Worm (Caenorhabditis elegans) whole organism, L1 larva: ENCODE results near the gene K12B6.11.

ENCODE experiments used
- ama-1 ChIP-seq: fragments of 150-350 bp; optimal IDR thresholded peaks from 2 replicates; lab custom pipeline; 2014
- elt-3 ChIP-seq, 6 experiments: fragments of 150-350 bp in 1 of 6; sonication (generic microtip); optimal IDR thresholded peaks; 2 replicates each; lab custom pipeline; 2017 to 2018; ENCODE audit warnings: missing biosample characterization in 6 of 6, missing genetic modification characterization in 6 of 6, inconsistent platforms in 1 of 6
- fos-1 ChIP-seq: fragments of 150-350 bp; optimal IDR thresholded peaks from 2 replicates; lab custom pipeline; 2014; ENCODE audit warnings: missing biosample characterization, missing genetic modification characterization
- lin-13 ChIP-seq: fragments of 150-350 bp; optimal IDR thresholded peaks from 2 replicates; lab custom pipeline; 2014; ENCODE audit warnings: missing biosample characterization, missing genetic modification reagents, missing genetic modification characterization
- lin-15B ChIP-seq: fragments of 150-350 bp; sonication (generic microtip); optimal IDR thresholded peaks from 3 replicates; lab custom pipeline; 2014; ENCODE audit warnings: missing biosample characterization, missing genetic modification characterization
- lsy-2 ChIP-seq, 2 experiments: fragments of 150-350 bp; optimal IDR thresholded peaks; 2 replicates each; lab custom pipeline; 2014; ENCODE audit warnings: missing biosample characterization in 2 of 2, missing genetic modification characterization in 2 of 2
- nhr-12 ChIP-seq: sonication (generic microtip); optimal IDR thresholded peaks from 2 replicates; lab custom pipeline; 2017; ENCODE audit warnings: missing biosample characterization, missing genetic modification characterization
- nhr-77 ChIP-seq: fragments of 150-350 bp; optimal IDR thresholded peaks from 2 replicates; lab custom pipeline; 2014; ENCODE audit warnings: missing biosample characterization, missing genetic modification characterization
- nhr-90 ChIP-seq: sonication (generic microtip); optimal IDR thresholded peaks from 2 replicates; lab custom pipeline; 2016; ENCODE audit warnings: mild to moderate bottlenecking, missing genetic modification characterization, missing compliant biosample characterization; ENCODE audit not compliant: poor library complexity
- tlp-1 ChIP-seq: fragments of 150-350 bp; optimal IDR thresholded peaks from 2 replicates; lab custom pipeline; 2014; ENCODE audit warnings: missing biosample characterization, missing genetic modification characterization
- unc-86 ChIP-seq: sonication (generic microtip); optimal IDR thresholded peaks from 2 replicates; lab custom pipeline; 2016; ENCODE audit warnings: missing genetic modification characterization, missing compliant biosample characterization

- no peak for TF ChIP-seq lin-15B
- no peak for TF ChIP-seq unc-86 (tag; lab: Kevin White, UChicago)
- no peak for TF ChIP-seq nhr-12 (tag; lab: Kevin White, UChicago)
- TF ChIP-seq elt-3 (tag; optimal IDR thresholded peaks at IDR 0.05; lab: Kevin White, UChicago) = no peak
- no peak for TF ChIP-seq ama-1 (lab: Kevin White, UChicago)
- no peak for TF ChIP-seq lsy-2 (tag; optimal IDR thresholded peaks at IDR 0.05; lab: Kevin White, UChicago)
- TF ChIP-seq lin-13 (GFP tag; lab: Kevin White, UChicago) = no peak
- no peak for TF ChIP-seq tlp-1 (tag; lab: Kevin White, UChicago)
- no peak for TF ChIP-seq nhr-90 (tag; lab: Kevin White, UChicago)
- TF ChIP-seq nhr-77 (tag; lab: Kevin White, UChicago) = no peak
- no peak for TF ChIP-seq fos-1 (tag; lab: Kevin White, UChicago)
These were observed 12.3 kb downstream of the K12B6.11 start for ce11 chrV:6301046-6301445.
